Worm (Caenorhabditis elegans): Measurements from ENCODE around the gene odr-1.

The odr-1 gene

ce11 chrX:13592367-13592766 lies 41.6 kb upstream of the odr-1 start, which contains the start of gene F54B11.4:
F54B11.4 (plus strand) TSS chrX:13592667.
- TF ChIP-seq php-3 (GFP tag; IDR thresholded peaks at IDR 0.05) (no peak), lim-7 (GFP tag; IDR thresholded peaks at IDR 0.05) (no peak), lin-1 (GFP tag; IDR thresholded peaks at IDR 0.05) (no peak), hif-1 (tag; optimal IDR thresholded peaks at IDR 0.05) (no peak), nhr-237 (tag; optimal IDR thresholded peaks at IDR 0.05) (no peak), unc-130 (GFP tag; optimal IDR thresholded peaks at IDR 0.05) (no peak), F44E2.7 (GFP tag; IDR thresholded peaks at IDR 0.05) (no peak), daf-8 (GFP tag; IDR thresholded peaks at IDR 0.05) (no peak), vab-7 (GFP tag; IDR thresholded peaks at IDR 0.05) (no peak), zag-1 (tag; optimal IDR thresholded peaks at IDR 0.05) (no peak), attf-4 (tag; optimal IDR thresholded peaks at IDR 0.05) (no peak), ceh-44 (GFP tag; IDR thresholded peaks at IDR 0.05) (no peak), zip-11 (GFP tag; IDR thresholded peaks at IDR 0.05) (no peak), mes-2 (tag; optimal IDR thresholded peaks at IDR 0.05; ENCODE audit: poor library complexity, severe bottlenecking) (no peak), gei-8 (GFP tag; optimal IDR thresholded peaks at IDR 0.05) (no peak), lin-39 (tag; optimal IDR thresholded peaks at IDR 0.05) (no peak)

ce11 chrX:13591953-13592352 lies 41.2 kb upstream of the odr-1 start:
- no peak for TF ChIP-seq snpc-1.2 (GFP tag; IDR thresholded peaks at IDR 0.05)
- peak; percentile 57; the same call in 1 of the 2 replicates for TF ChIP-seq pha-4 (GFP tag; IDR thresholded peaks at IDR 0.05)
- no peak for TF ChIP-seq pha-4 (tag; optimal IDR thresholded peaks at IDR 0.05)
- TF ChIP-seq set-16 (GFP tag; IDR thresholded peaks at IDR 0.05): peak; percentile 99
- no peak for TF ChIP-seq ceh-44 (GFP tag; IDR thresholded peaks at IDR 0.05)
- TF ChIP-seq php-3 (GFP tag; IDR thresholded peaks at IDR 0.05): 0 out of 2 replicates have a peak, but pooled peaks have one; percentile 47

- TF ChIP-seq nhr-111 (GFP tag; optimal IDR thresholded peaks at IDR 0.05): no peak
- no peak for TF ChIP-seq ceh-44 (GFP tag; IDR thresholded peaks at IDR 0.05)
- TF ChIP-seq madf-9 (GFP tag; conservative IDR thresholded peaks at IDR 0.05): no peak
- TF ChIP-seq cey-2 (tag; optimal IDR thresholded peaks at IDR 0.05; ENCODE audit: borderline replicate concordance, insufficient read depth): no peak
- TF ChIP-seq lin-39 (tag; optimal IDR thresholded peaks at IDR 0.05): no peak
- no peak for TF ChIP-seq mxl-2 (GFP tag; conservative IDR thresholded peaks at IDR 0.05)
- no peak for TF ChIP-seq ceh-82 (tag; optimal IDR thresholded peaks at IDR 0.05)
- TF ChIP-seq vab-7 (GFP tag; IDR thresholded peaks at IDR 0.05): no peak
- no peak for TF ChIP-seq ZK337.2 (GFP tag; IDR thresholded peaks at IDR 0.05)
- no peak for TF ChIP-seq mep-1 (tag; optimal IDR thresholded peaks at IDR 0.05)
- TF ChIP-seq spr-1 (tag; optimal IDR thresholded peaks at IDR 0.05): no peak
- TF ChIP-seq ZK546.5 (tag; optimal IDR thresholded peaks at IDR 0.05): no peak
Observed at ce11 chrX:13591175-13591574, 40.4 kb upstream of the odr-1 start, which contains the start of gene col-44. col-44 (plus strand) TSS chrX:13591475.

DNA sequence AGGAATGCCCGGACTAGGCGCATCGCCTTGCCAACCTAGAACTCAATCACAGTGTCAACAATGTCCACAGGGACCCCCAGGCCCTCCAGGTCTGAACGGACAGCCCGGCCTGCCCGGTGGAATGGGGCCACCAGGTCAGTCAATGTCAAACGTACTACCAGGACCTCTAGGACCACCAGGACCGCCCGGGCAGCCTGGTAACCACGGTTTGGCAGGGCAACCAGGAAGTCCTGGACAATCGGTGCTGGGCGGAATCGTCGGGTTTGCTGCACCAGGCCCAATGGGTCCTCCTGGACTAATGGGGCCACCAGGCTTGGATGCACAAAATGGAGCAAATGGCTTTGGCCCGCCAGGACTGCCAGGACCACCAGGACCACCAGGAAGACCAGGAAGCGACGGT lies 39.9 kb upstream of the odr-1 start:
- TF ChIP-seq mxl-3 (GFP tag; optimal IDR thresholded peaks at IDR 0.05) (no peak), snpc-1.2 (GFP tag; IDR thresholded peaks at IDR 0.05) (0 out of 2 replicates have a peak, but pooled peaks have one; percentile 56), ZK337.2 (GFP tag; IDR thresholded peaks at IDR 0.05) (no peak), set-16 (GFP tag; IDR thresholded peaks at IDR 0.05) (peak; percentile 90), egl-43 (GFP tag; IDR thresholded peaks at IDR 0.05) (0 out of 2 replicates have a peak, but pooled peaks have one; percentile 37), dmd-8 (GFP tag; IDR thresholded peaks at IDR 0.05) (0 out of 2 replicates have a peak, but pooled peaks have one; percentile 52)

ce11 chrX:13589735-13590134 lies 38.9 kb upstream of the odr-1 start, which contains the start of gene col-9:
col-9 (plus strand) TSS chrX:13590035.
- TF ChIP-seq hif-1 (tag; optimal IDR thresholded peaks at IDR 0.05): no peak
- no peak for TF ChIP-seq zip-2 (tag; optimal IDR thresholded peaks at IDR 0.05)
- TF ChIP-seq fos-1 (tag; optimal IDR thresholded peaks at IDR 0.05): no peak

Measured in whole organism, L4 larva.